Worm (Caenorhabditis elegans) whole organism, L1 larva: ENCODE measurements around the gene calu-1.

ENCODE experiments used
- C04F5.9 ChIP-seq: sonication (generic microtip); optimal IDR thresholded peaks from 2 replicates; lab custom pipeline; 2016; ENCODE audit warnings: missing genetic modification characterization, missing compliant biosample characterization
- C16A3.4 ChIP-seq: fragments of 150-350 bp; optimal IDR thresholded peaks from 2 replicates; lab custom pipeline; 2014; ENCODE audit warnings: missing biosample characterization, missing genetic modification characterization
- C34B4.2 ChIP-seq: sonication (generic microtip); optimal IDR thresholded peaks from 2 replicates; lab custom pipeline; 2017; ENCODE audit warnings: mild to moderate bottlenecking, missing genetic modification characterization, missing compliant biosample characterization
- F16B12.6 ChIP-seq: fragments of 150-350 bp; optimal IDR thresholded peaks from 2 replicates; lab custom pipeline; 2014; ENCODE audit warnings: missing biosample characterization, missing genetic modification characterization
- Y116A8C.19 ChIP-seq: sonication (generic microtip); optimal IDR thresholded peaks from 2 replicates; lab custom pipeline; 2016; ENCODE audit warnings: missing compliant biosample characterization, missing genetic modification characterization, borderline replicate concordance
- aha-1 ChIP-seq: fragments of 150-350 bp; optimal IDR thresholded peaks from 2 replicates; lab custom pipeline; 2014; ENCODE audit warnings: missing biosample characterization, missing genetic modification characterization
- alr-1 ChIP-seq: fragments of 200-800 bp; sonication (Bioruptor generic); optimal IDR thresholded peaks from 2 replicates; lab custom pipeline; 2018; ENCODE audit warnings: borderline replicate concordance, mild to moderate bottlenecking, missing genetic modification characterization, missing compliant biosample characterization
- aly-2 ChIP-seq: fragments of 150-350 bp; optimal IDR thresholded peaks from 2 replicates; lab custom pipeline; 2014; ENCODE audit warnings: missing biosample characterization, missing genetic modification characterization
- ama-1 ChIP-seq: fragments of 150-350 bp; optimal IDR thresholded peaks from 2 replicates; lab custom pipeline; 2014
- blmp-1 ChIP-seq: fragments of 150-350 bp; optimal IDR thresholded peaks from 2 replicates; lab custom pipeline; 2014; ENCODE audit warnings: missing biosample characterization, missing genetic modification characterization
- ceh-63 ChIP-seq: fragments of 200-800 bp; sonication (Bioruptor generic); optimal IDR thresholded peaks from 2 replicates; lab custom pipeline; 2018; ENCODE audit warnings: mild to moderate bottlenecking, missing genetic modification characterization, missing compliant biosample characterization
- ceh-8 ChIP-seq: fragments of 200-800 bp; sonication (Bioruptor generic); optimal IDR thresholded peaks from 2 replicates; lab custom pipeline; 2018; ENCODE audit warnings: mild to moderate bottlenecking, missing genetic modification characterization, moderate library complexity, missing compliant biosample characterization
- ceh-88 ChIP-seq: fragments of 200-800 bp; sonication (Bioruptor generic); IDR thresholded peaks from 2 replicates; pipeline ENCODE4 v1.3.6; 2022; ENCODE audit warnings: missing genetic modification characterization, missing compliant biosample characterization
- ceh-90 ChIP-seq: sonication (generic microtip); optimal IDR thresholded peaks from 2 replicates; lab custom pipeline; 2016; ENCODE audit warnings: missing genetic modification characterization, missing compliant biosample characterization
- dpl-1 ChIP-seq, 3 experiments: fragments of 150-350 bp in 2 of 3; sonication (generic microtip) in 1 of 3; optimal IDR thresholded peaks; 2 replicates each; lab custom pipeline; 2014 to 2017; ENCODE audit warnings: missing biosample characterization in 3 of 3, missing genetic modification characterization in 3 of 3, missing genetic modification reagents in 3 of 3
- efl-1 ChIP-seq, 4 experiments: fragments of 150-350 bp; optimal IDR thresholded peaks in 3 of 4; peaks in 1 of 4; 1 replicate in 1 of 4; 2 replicates in 3 of 4; lab custom pipeline; 2014; ENCODE audit warnings: missing biosample characterization in 2 of 4, missing genetic modification characterization in 2 of 4, missing genetic modification reagents in 2 of 4
- egl-13 ChIP-seq: sonication (generic microtip); optimal IDR thresholded peaks from 2 replicates; lab custom pipeline; 2016; ENCODE audit warnings: missing genotype, missing genetic modification reagents, missing genetic modification characterization, missing compliant biosample characterization
- egl-27 ChIP-seq, 2 experiments: fragments of 150-350 bp in 1 of 2; sonication (generic microtip); optimal IDR thresholded peaks; 3 replicates each; lab custom pipeline; 2017 to 2018; ENCODE audit warnings: missing biosample characterization in 2 of 2, missing genetic modification characterization in 2 of 2, missing genetic modification reagents in 2 of 2
- elt-2 ChIP-seq: sonication (generic microtip); optimal IDR thresholded peaks from 2 replicates; lab custom pipeline; 2016; ENCODE audit warnings: missing genetic modification characterization, mild to moderate bottlenecking, inconsistent platforms, missing compliant biosample characterization, missing genetic modification reagents
- elt-3 ChIP-seq, 6 experiments: fragments of 150-350 bp in 1 of 6; sonication (generic microtip); optimal IDR thresholded peaks; 2 replicates each; lab custom pipeline; 2017 to 2018; ENCODE audit warnings: missing biosample characterization in 6 of 6, missing genetic modification characterization in 6 of 6, inconsistent platforms in 1 of 6
- ets-5 ChIP-seq: fragments of 200-800 bp; sonication (Bioruptor generic); IDR thresholded peaks from 2 replicates; pipeline ENCODE4 v1.3.6; 2022; ENCODE audit warnings: missing genetic modification characterization, missing compliant biosample characterization
- fkh-4 ChIP-seq: sonication (generic microtip); optimal IDR thresholded peaks from 2 replicates; lab custom pipeline; 2016; ENCODE audit warnings: missing compliant biosample characterization, missing genetic modification characterization, borderline replicate concordance
- fkh-8 ChIP-seq: sonication (generic microtip); optimal IDR thresholded peaks from 2 replicates; lab custom pipeline; 2016; ENCODE audit warnings: mild to moderate bottlenecking, missing genetic modification characterization, missing compliant biosample characterization
- hlh-17 ChIP-seq: fragments of 200-800 bp; sonication (Bioruptor generic); optimal IDR thresholded peaks from 2 replicates; lab custom pipeline; 2018; ENCODE audit warnings: missing genetic modification characterization, mild to moderate bottlenecking, missing compliant biosample characterization, moderate library complexity, borderline replicate concordance
- hpl-2 ChIP-seq: fragments of 150-350 bp; optimal IDR thresholded peaks from 2 replicates; lab custom pipeline; 2014; ENCODE audit warnings: missing biosample characterization, missing genetic modification reagents, missing genetic modification characterization
- lin-13 ChIP-seq: fragments of 150-350 bp; optimal IDR thresholded peaks from 2 replicates; lab custom pipeline; 2014; ENCODE audit warnings: missing biosample characterization, missing genetic modification reagents, missing genetic modification characterization
- lin-14 ChIP-seq: fragments of 200-800 bp; sonication (Bioruptor generic); optimal IDR thresholded peaks from 2 replicates; lab custom pipeline; 2018; ENCODE audit warnings: mild to moderate bottlenecking, missing genetic modification characterization, moderate library complexity, missing compliant biosample characterization
- lin-15B ChIP-seq: fragments of 150-350 bp; sonication (generic microtip); optimal IDR thresholded peaks from 3 replicates; lab custom pipeline; 2014; ENCODE audit warnings: missing biosample characterization, missing genetic modification characterization
- lin-35 ChIP-seq, 2 experiments: fragments of 150-350 bp; optimal IDR thresholded peaks; 2 replicates each; lab custom pipeline; 2014; ENCODE audit warnings: missing biosample characterization in 2 of 2, missing genetic modification characterization in 2 of 2, missing genetic modification reagents in 2 of 2
- lin-39 ChIP-seq: fragments of 150-350 bp; optimal IDR thresholded peaks from 2 replicates; lab custom pipeline; 2014; ENCODE audit warnings: missing biosample characterization, missing genetic modification reagents, missing genetic modification characterization
- lir-3 ChIP-seq: sonication (generic microtip); optimal IDR thresholded peaks from 2 replicates; lab custom pipeline; 2016; ENCODE audit warnings: mild to moderate bottlenecking, missing genetic modification characterization, moderate library complexity, missing compliant biosample characterization; ENCODE audit not compliant: poor library complexity
- mab-9 ChIP-seq: fragments of 200-800 bp; sonication (Bioruptor generic); IDR thresholded peaks from 2 replicates; pipeline ENCODE4 v1.3.6; 2022; ENCODE audit warnings: missing genetic modification reagents, missing genetic modification characterization, missing compliant biosample characterization
- mef-2 ChIP-seq: fragments of 150-350 bp; optimal IDR thresholded peaks from 2 replicates; lab custom pipeline; 2014; ENCODE audit warnings: missing biosample characterization, missing genetic modification characterization
- mep-1 ChIP-seq: fragments of 150-350 bp; optimal IDR thresholded peaks from 2 replicates; lab custom pipeline; 2014; ENCODE audit warnings: missing biosample characterization, missing genetic modification characterization
- nhr-19 ChIP-seq: fragments of 200-800 bp; sonication (Bioruptor generic); conservative IDR thresholded peaks from 2 replicates; pipeline ENCODE4 v1.3.6; 2022; ENCODE audit warnings: missing genetic modification characterization, missing compliant biosample characterization
- nhr-237 ChIP-seq: fragments of 150-350 bp; optimal IDR thresholded peaks from 2 replicates; lab custom pipeline; 2014; ENCODE audit warnings: missing biosample characterization, missing genetic modification characterization
- nhr-47 ChIP-seq: sonication (generic microtip); optimal IDR thresholded peaks from 2 replicates; lab custom pipeline; 2016; ENCODE audit warnings: mild to moderate bottlenecking, missing genetic modification characterization, moderate library complexity, missing compliant biosample characterization
- nhr-76 ChIP-seq: sonication (generic microtip); optimal IDR thresholded peaks from 2 replicates; lab custom pipeline; 2017; ENCODE audit warnings: missing biosample characterization, missing genetic modification characterization
- nhr-84 ChIP-seq: sonication (generic microtip); optimal IDR thresholded peaks from 2 replicates; lab custom pipeline; 2017; ENCODE audit warnings: missing biosample characterization, missing genetic modification characterization
- nhr-85 ChIP-seq: sonication (generic microtip); peaks from one replicate; lab custom pipeline; 2016; ENCODE audit warnings: missing genetic modification characterization, inconsistent platforms, missing compliant biosample characterization
- pax-3 ChIP-seq: fragments of 200-800 bp; sonication (Bioruptor generic); optimal IDR thresholded peaks from 2 replicates; lab custom pipeline; 2018; ENCODE audit warnings: mild to moderate bottlenecking, missing genetic modification characterization, moderate library complexity, missing compliant biosample characterization
- rnt-1 ChIP-seq: sonication (generic microtip); optimal IDR thresholded peaks from 2 replicates; lab custom pipeline; 2016; ENCODE audit warnings: mild to moderate bottlenecking, missing genetic modification characterization, moderate library complexity, missing compliant biosample characterization
- skn-1 ChIP-seq: fragments of 150-350 bp; optimal IDR thresholded peaks from 2 replicates; lab custom pipeline; 2014; ENCODE audit warnings: missing biosample characterization, missing genetic modification characterization
- snpc-4 ChIP-seq: fragments of 150-350 bp; optimal IDR thresholded peaks from 2 replicates; lab custom pipeline; 2014; ENCODE audit warnings: missing biosample characterization, missing genetic modification characterization
- sptf-1 ChIP-seq: fragments of 150-350 bp; optimal IDR thresholded peaks from 2 replicates; lab custom pipeline; 2014; ENCODE audit warnings: missing biosample characterization, missing genetic modification characterization
- sup-37 ChIP-seq: fragments of 200-800 bp; sonication (Bioruptor generic); optimal IDR thresholded peaks from 2 replicates; lab custom pipeline; 2018; ENCODE audit warnings: mild to moderate bottlenecking, missing genetic modification characterization, missing compliant biosample characterization
- swsn-7 ChIP-seq: sonication (generic microtip); optimal IDR thresholded peaks from 2 replicates; lab custom pipeline; 2016; ENCODE audit warnings: missing genetic modification characterization, missing compliant biosample characterization
- tlp-1 ChIP-seq: fragments of 150-350 bp; optimal IDR thresholded peaks from 2 replicates; lab custom pipeline; 2014; ENCODE audit warnings: missing biosample characterization, missing genetic modification characterization
- unc-130 ChIP-seq: fragments of 150-350 bp; optimal IDR thresholded peaks from 2 replicates; lab custom pipeline; 2017; ENCODE audit warnings: missing biosample characterization, missing genetic modification characterization, inconsistent platforms
- unc-30 ChIP-seq: sonication (generic microtip); optimal IDR thresholded peaks from 2 replicates; lab custom pipeline; 2017; ENCODE audit warnings: missing biosample characterization, missing genetic modification characterization
- unc-98 ChIP-seq: fragments of 200-800 bp; sonication (Bioruptor generic); IDR thresholded peaks from 2 replicates; pipeline ENCODE4 v1.3.6; 2022; ENCODE audit warnings: missing genetic modification characterization, missing compliant biosample characterization
- xbp-1 ChIP-seq: sonication (generic microtip); optimal IDR thresholded peaks from 2 replicates; lab custom pipeline; 2016; ENCODE audit warnings: missing genetic modification characterization, missing compliant biosample characterization
- zag-1 ChIP-seq: fragments of 150-350 bp; optimal IDR thresholded peaks from 2 replicates; lab custom pipeline; 2014; ENCODE audit warnings: missing biosample characterization, missing genetic modification characterization

Gene calu-1

DNA sequence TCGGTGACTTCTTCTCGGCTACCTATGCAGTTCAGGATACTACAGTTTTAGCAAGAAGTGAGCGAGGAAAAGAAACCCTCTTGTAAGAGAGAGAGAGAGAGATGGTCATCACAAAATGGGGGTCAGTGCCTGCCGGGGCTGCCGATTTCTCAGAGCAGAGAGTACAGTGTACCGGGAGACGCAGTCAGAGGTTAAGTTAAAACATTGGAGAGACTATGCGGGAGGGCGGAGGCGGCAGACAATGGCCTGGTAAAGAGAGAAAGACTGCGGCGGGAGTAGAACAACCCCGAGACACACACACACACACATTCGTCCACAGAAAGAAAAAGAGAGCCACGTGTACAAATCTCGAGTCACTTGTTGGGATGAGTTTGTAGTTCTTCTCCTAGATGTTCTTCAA is 714 bp upstream of the calu-1 start (continued):
- TF ChIP-seq egl-27 (tag; optimal IDR thresholded peaks at IDR 0.05; lab: Kevin White, UChicago) (peak in 1 of 2 experiments; percentile 16), Y116A8C.19 (tag; lab: Kevin White, UChicago) (no peak), elt-3 (tag; optimal IDR thresholded peaks at IDR 0.05; lab: Kevin White, UChicago) (peak in 2 of 6 experiments; percentile 2 to 20), zag-1 (tag; lab: Kevin White, UChicago) (no peak), ama-1 (lab: Kevin White, UChicago) (no peak), swsn-7 (tag; lab: Kevin White, UChicago) (peak; percentile 50), sup-37 (no peak), alr-1 (tag; lab: Kevin White, UChicago) (no peak), sptf-1 (tag; lab: Kevin White, UChicago) (no peak), lin-15B (tag; lab: Kevin White, UChicago) (no peak), nhr-84 (tag; lab: Kevin White, UChicago) (no peak), nhr-47 (tag; lab: Kevin White, UChicago) (peak; percentile 40), ceh-88 (GFP tag; lab: Robert Waterston, UW) (no peak), unc-130 (tag; lab: Kevin White, UChicago) (peak; percentile 57), mab-9 (GFP tag; lab: Robert Waterston, UW) (no peak), F16B12.6 (tag; lab: Kevin White, UChicago) (no peak), egl-13 (tag; lab: Kevin White, UChicago) (no peak), lin-39 (no peak), elt-2 (tag; lab: Kevin White, UChicago) (no peak), lin-13 (GFP tag; lab: Kevin White, UChicago) (no peak), C34B4.2 (tag; lab: Kevin White, UChicago) (no peak), nhr-76 (tag; lab: Kevin White, UChicago) (no peak), dpl-1 (GFP tag; optimal IDR thresholded peaks at IDR 0.05; lab: Kevin White, UChicago) (no peak), lin-35 (GFP tag; optimal IDR thresholded peaks at IDR 0.05; lab: Kevin White, UChicago) (peak; percentile 25 to 52), ceh-63 (GFP tag; lab: Kevin White, UChicago) (no peak), hpl-2 (GFP tag; lab: Kevin White, UChicago) (no peak), ets-5 (no peak), lir-3 (tag; lab: Kevin White, UChicago) (peak; percentile 37), lin-14 (GFP tag; lab: Kevin White, UChicago) (peak; percentile 91), efl-1 (optimal IDR thresholded peaks at IDR 0.05; lab: Kevin White, UChicago) (peak; percentile 26 to 40), efl-1 (GFP tag; optimal IDR thresholded peaks at IDR 0.05 in 1 of 2; lab: Kevin White, UChicago) (peak in 1 of 2 experiments; percentile 76), tlp-1 (tag; lab: Kevin White, UChicago) (no peak), blmp-1 (tag; lab: Kevin White, UChicago) (peak; percentile 8), nhr-19 (GFP tag; lab: Robert Waterston, UW) (peak; percentile 51), mep-1 (tag; lab: Kevin White, UChicago) (no peak), xbp-1 (tag; lab: Kevin White, UChicago) (peak; percentile 80), C16A3.4 (tag; lab: Kevin White, UChicago) (no peak), aly-2 (tag; lab: Kevin White, UChicago) (no peak), rnt-1 (tag; lab: Kevin White, UChicago) (peak; percentile 74), snpc-4 (tag; lab: Kevin White, UChicago) (no peak), ceh-90 (tag; lab: Kevin White, UChicago) (no peak), unc-98 (GFP tag; lab: Robert Waterston, UW) (no peak), unc-30 (tag; lab: Kevin White, UChicago) (no peak), fkh-4 (tag; lab: Kevin White, UChicago) (no peak), fkh-8 (no peak), nhr-85 (tag; lab: Kevin White, UChicago) (peak; percentile 26), pax-3 (tag; lab: Kevin White, UChicago) (no peak), ceh-8 (no peak), mef-2 (tag; lab: Kevin White, UChicago) (peak; percentile 20), aha-1 (no peak), nhr-237 (tag; lab: Kevin White, UChicago) (no peak), skn-1 (no peak), hlh-17 (GFP tag; lab: Kevin White, UChicago) (no peak), C04F5.9 (tag; lab: Kevin White, UChicago) (no peak)
